Worm (Caenorhabditis elegans) whole organism, L3 larva: ENCODE measurements around the gene twk-6.

Experiments
- ceh-16 ChIP-seq: sonication (generic microtip); optimal IDR thresholded peaks from 2 replicates; lab custom pipeline; 2017; ENCODE audit warnings: missing biosample characterization, missing genetic modification characterization
- ceh-28 ChIP-seq: fragments of 150-350 bp; optimal IDR thresholded peaks from 2 replicates; lab custom pipeline; 2014; ENCODE audit warnings: missing biosample characterization, missing genetic modification reagents, missing genetic modification characterization
- ceh-82 ChIP-seq: fragments of 150-350 bp; optimal IDR thresholded peaks from 2 replicates; lab custom pipeline; 2014; ENCODE audit warnings: missing biosample characterization, missing genetic modification characterization
- egl-27 ChIP-seq: sonication (generic microtip); optimal IDR thresholded peaks from 4 replicates; lab custom pipeline; 2017; ENCODE audit warnings: missing biosample characterization, missing genetic modification reagents, missing genetic modification characterization
- fkh-10 ChIP-seq: sonication (generic microtip); optimal IDR thresholded peaks from 2 replicates; lab custom pipeline; 2017; ENCODE audit warnings: missing biosample characterization, missing genetic modification reagents, missing genetic modification characterization
- nhr-12 ChIP-seq: fragments of 150-350 bp; optimal IDR thresholded peaks from 2 replicates; lab custom pipeline; 2014; ENCODE audit warnings: missing biosample characterization, missing genetic modification characterization
- nhr-237 ChIP-seq: fragments of 150-350 bp; optimal IDR thresholded peaks from 2 replicates; lab custom pipeline; 2014; ENCODE audit warnings: missing biosample characterization, missing genetic modification characterization
- nhr-76 ChIP-seq: fragments of 150-350 bp; sonication (generic microtip); optimal IDR thresholded peaks from 5 replicates; lab custom pipeline; 2014; ENCODE audit warnings: missing biosample characterization, missing genetic modification characterization
- skn-1 ChIP-seq: fragments of 150-350 bp; optimal IDR thresholded peaks from 2 replicates; lab custom pipeline; 2014; ENCODE audit warnings: missing biosample characterization, missing genetic modification characterization
- snpc-4 ChIP-seq: fragments of 150-350 bp; optimal IDR thresholded peaks from 2 replicates; lab custom pipeline; 2014; ENCODE audit warnings: missing biosample characterization, missing genetic modification characterization
- unc-62 ChIP-seq: fragments of 150-350 bp; sonication (generic microtip); optimal IDR thresholded peaks from 4 replicates; lab custom pipeline; 2014; ENCODE audit warnings: missing biosample characterization, missing genetic modification reagents, missing genetic modification characterization
- ztf-11 ChIP-seq: fragments of 150-350 bp; optimal IDR thresholded peaks from 2 replicates; lab custom pipeline; 2014; ENCODE audit warnings: missing biosample characterization, missing genetic modification characterization

DNA sequence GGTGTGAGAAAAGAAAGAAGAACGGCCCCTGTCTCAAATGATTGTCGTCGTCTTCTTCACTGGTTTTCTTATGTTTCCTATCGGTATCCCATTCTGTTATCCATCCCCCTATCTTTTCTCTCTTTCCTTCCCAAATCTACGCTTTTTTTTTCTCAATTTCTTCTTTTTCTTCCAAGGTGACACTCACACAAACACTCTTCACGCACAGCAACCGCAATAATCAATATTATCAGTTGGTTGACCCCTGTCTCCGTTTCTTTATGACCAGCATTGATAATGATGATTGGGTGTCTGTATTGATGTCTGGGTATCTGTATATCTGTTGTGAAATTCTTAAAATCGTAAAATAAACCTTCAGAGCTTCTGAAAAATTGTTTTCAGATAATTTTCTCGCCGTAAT lies 1.9 kb upstream of the twk-6 start:
- no peak for TF ChIP-seq skn-1
- no peak for TF ChIP-seq ztf-11 (tag; lab: Kevin White, UChicago)
- peak; percentile 45 for TF ChIP-seq ceh-28 (tag; lab: Kevin White, UChicago)
- TF ChIP-seq unc-62 (GFP tag; lab: Kevin White, UChicago): no peak
- TF ChIP-seq nhr-12 (tag; lab: Kevin White, UChicago): no peak
- TF ChIP-seq ceh-16 (tag; lab: Kevin White, UChicago): no peak
- no peak for TF ChIP-seq egl-27 (tag; lab: Kevin White, UChicago)
- no peak for TF ChIP-seq ceh-82 (tag; lab: Kevin White, UChicago)
- TF ChIP-seq nhr-76 (tag; lab: Kevin White, UChicago): no peak
- no peak for TF ChIP-seq fkh-10 (GFP tag; lab: Kevin White, UChicago)
- no peak for TF ChIP-seq snpc-4
- TF ChIP-seq nhr-237: no peak
